Comparison of ENCODE assay signal across 1 fruit fly cellular context in genomic region chr3L:15566484-15566955, dm6.
A peak's percentile ranks its signal among the peaks of the same experiment; 100 is the strongest.
TF ChIP-seq lines count a peak whose summit lies in the region.

No protein-coding gene starts in this region.

TF ChIP-seq in whole organism, embryonic, 481 proteins besides CTCF, POLR2A, EP300 and RAD21 (continued from another document and continues in another):
- TF ChIP-seq Asciz (GFP tag; optimal IDR thresholded peaks at IDR 0.05; lab: Kevin White, UChicago) (peak; percentile 84), nerfin-1 (tag; optimal IDR thresholded peaks at IDR 0.05; lab: Kevin White, UChicago) (peak; percentile 72), Fer1 (GFP tag; optimal IDR thresholded peaks at IDR 0.05; lab: Kevin White, UChicago) (peak; percentile 90), cato (GFP tag; optimal IDR thresholded peaks at IDR 0.05; lab: Kevin White, UChicago; ENCODE audit: borderline replicate concordance) (no peak), knrl (GFP tag; IDR thresholded peaks at IDR 0.05; lab: Robert Waterston, UW; ENCODE audit: partially characterized antibody) (no peak), sna (GFP tag; IDR thresholded peaks at IDR 0.05; lab: Robert Waterston, UW; ENCODE audit: partially characterized antibody) (no peak), CG6813 (GFP tag; optimal IDR thresholded peaks at IDR 0.05; lab: Kevin White, UChicago) (peak; percentile 87), CG14965 (GFP tag; optimal IDR thresholded peaks at IDR 0.05; lab: Kevin White, UChicago; ENCODE audit: borderline replicate concordance) (no peak), CG14710 (tag; optimal IDR thresholded peaks at IDR 0.05; lab: Kevin White, UChicago) (peak; percentile 29), Blimp-1 (GFP tag; optimal IDR thresholded peaks at IDR 0.05; lab: Kevin White, UChicago) (no peak), Hr51 (GFP tag; optimal IDR thresholded peaks at IDR 0.05; lab: Kevin White, UChicago) (peak in 1 of 2 experiments; percentile 63), bowl (GFP tag; IDR thresholded peaks at IDR 0.05; lab: Robert Waterston, UW) (peak; percentile 36; the same call in 1 of the 2 replicates), nmo (GFP tag; optimal IDR thresholded peaks at IDR 0.05; lab: Kevin White, UChicago) (no peak), CG16863 (GFP tag; optimal IDR thresholded peaks at IDR 0.05; lab: Kevin White, UChicago) (peak; percentile 42), Antp (GFP tag; optimal IDR thresholded peaks at IDR 0.05; lab: Kevin White, UChicago) (no peak), CG17829 (tag; optimal IDR thresholded peaks at IDR 0.05; lab: Kevin White, UChicago) (peak; percentile 21), gfzf (GFP tag; optimal IDR thresholded peaks at IDR 0.05; lab: Kevin White, UChicago) (no peak), CG17612 (GFP tag; IDR thresholded peaks at IDR 0.05; lab: Robert Waterston, UW) (no peak), CG7839 (tag; optimal IDR thresholded peaks at IDR 0.05; lab: Kevin White, UChicago) (no peak), CG11560 (tag; IDR thresholded peaks at IDR 0.05; lab: Robert Waterston, UW) (no peak), CG11085 (GFP tag; IDR thresholded peaks at IDR 0.05; lab: Robert Waterston, UW) (no peak), Side (GFP tag; optimal IDR thresholded peaks at IDR 0.05; lab: Kevin White, UChicago) (no peak), pfk (GFP tag; optimal IDR thresholded peaks at IDR 0.05; lab: Kevin White, UChicago) (peak; percentile 89), stc (GFP tag; IDR thresholded peaks at IDR 0.05; lab: Robert Waterston, UW) (0 out of 2 replicates have a peak, but pooled peaks have one; percentile 17), Poxn (GFP tag; IDR thresholded peaks at IDR 0.05; lab: Robert Waterston, UW) (no peak), luna (GFP tag; optimal IDR thresholded peaks at IDR 0.05; lab: Kevin White, UChicago) (no peak), crc (GFP tag; optimal IDR thresholded peaks at IDR 0.05; lab: Kevin White, UChicago) (no peak), E2f1 (GFP tag; IDR thresholded peaks at IDR 0.05; lab: Robert Waterston, UW) (peak; percentile 57; the same call in 1 of the 2 replicates), kay (GFP tag; optimal IDR thresholded peaks at IDR 0.05; lab: Kevin White, UChicago) (no peak), CG11093 (GFP tag; IDR thresholded peaks at IDR 0.05; lab: Robert Waterston, UW) (0 out of 3 replicates have a peak, but pooled peaks have one; percentile 25), sr (GFP tag; IDR thresholded peaks at IDR 0.05; lab: Robert Waterston, UW) (no peak; the same call in 2 of the 3 replicates), jigr1 (GFP tag; IDR thresholded peaks at IDR 0.05; lab: Robert Waterston, UW) (no peak), Gsc (GFP tag; IDR thresholded peaks at IDR 0.05; lab: Robert Waterston, UW) (no peak), CG4360 (GFP tag; IDR thresholded peaks at IDR 0.05; lab: Robert Waterston, UW) (no peak; the same call in 1 of the 2 replicates), Fer3 (tag; optimal IDR thresholded peaks at IDR 0.05; lab: Kevin White, UChicago) (peak; percentile 73), Dll (GFP tag; IDR thresholded peaks at IDR 0.05; lab: Robert Waterston, UW; ENCODE audit: partially characterized antibody) (no peak), ken (GFP tag; IDR thresholded peaks at IDR 0.05; lab: Robert Waterston, UW) (no peak), rib (GFP tag; IDR thresholded peaks at IDR 0.05; lab: Robert Waterston, UW) (peak; percentile 88; the same call in 1 of the 2 replicates), CG18011 (GFP tag; optimal IDR thresholded peaks at IDR 0.05; lab: Kevin White, UChicago) (peak; percentile 48), croc (GFP tag; conservative IDR thresholded peaks at IDR 0.05; lab: Robert Waterston, UW) (no peak), B-H2 (GFP tag; optimal IDR thresholded peaks at IDR 0.05; lab: Kevin White, UChicago) (peak; percentile 75), Sox102F (GFP tag; optimal IDR thresholded peaks at IDR 0.05; lab: Kevin White, UChicago) (no peak), lmd (GFP tag; IDR thresholded peaks at IDR 0.05; lab: Robert Waterston, UW) (no peak; the same call in 1 of the 2 replicates), CG17912 (GFP tag; optimal IDR thresholded peaks at IDR 0.05; lab: Kevin White, UChicago) (peak; percentile 83), chif (GFP tag; optimal IDR thresholded peaks at IDR 0.05; lab: Kevin White, UChicago) (no peak), CG6683 (GFP tag; optimal IDR thresholded peaks at IDR 0.05; lab: Kevin White, UChicago) (peak; percentile 42), CG34376 (GFP tag; optimal IDR thresholded peaks at IDR 0.05; lab: Kevin White, UChicago) (peak; percentile 86), Dad (GFP tag; optimal IDR thresholded peaks at IDR 0.05; lab: Kevin White, UChicago) (peak; percentile 22), Nf-YC (tag; optimal IDR thresholded peaks at IDR 0.05; lab: Kevin White, UChicago) (no peak), Lim3 (GFP tag; IDR thresholded peaks at IDR 0.05; lab: Robert Waterston, UW) (no peak), fu2 (GFP tag; optimal IDR thresholded peaks at IDR 0.05; lab: Kevin White, UChicago) (peak; percentile 20), odd (GFP tag; optimal IDR thresholded peaks at IDR 0.05; lab: Kevin White, UChicago) (peak; percentile 90), usp (GFP tag; optimal IDR thresholded peaks at IDR 0.05; lab: Kevin White, UChicago) (no peak), schlank (tag; optimal IDR thresholded peaks at IDR 0.05; lab: Kevin White, UChicago) (peak; percentile 82), Usf (GFP tag; optimal IDR thresholded peaks at IDR 0.05; lab: Kevin White, UChicago) (no peak), HLH4C (GFP tag; IDR thresholded peaks at IDR 0.05; lab: Robert Waterston, UW; ENCODE audit: partially characterized antibody) (no peak), CG7786 (GFP tag; optimal IDR thresholded peaks at IDR 0.05; lab: Kevin White, UChicago) (no peak), corto (GFP tag; optimal IDR thresholded peaks at IDR 0.05; lab: Kevin White, UChicago) (no peak), exex (tag; optimal IDR thresholded peaks at IDR 0.05; lab: Kevin White, UChicago) (peak; percentile 69), Awh (GFP tag; IDR thresholded peaks at IDR 0.05; lab: Robert Waterston, UW) (peak; percentile 62), amos (GFP tag; IDR thresholded peaks at IDR 0.05; lab: Robert Waterston, UW; ENCODE audit: partially characterized antibody) (no peak), Kr (GFP tag; optimal IDR thresholded peaks at IDR 0.05; lab: Kevin White, UChicago) (peak; percentile 47), CG5180 (GFP tag; optimal IDR thresholded peaks at IDR 0.05; lab: Kevin White, UChicago) (peak; percentile 71), cad (GFP tag; optimal IDR thresholded peaks at IDR 0.05; lab: Kevin White, UChicago) (no peak), dmrt11E (tag; optimal IDR thresholded peaks at IDR 0.05; lab: Kevin White, UChicago) (peak; percentile 4), CG16779 (GFP tag; IDR thresholded peaks at IDR 0.05; lab: Robert Waterston, UW) (peak; percentile 22; the same call in 1 of the 2 replicates), CG6654 (GFP tag; optimal IDR thresholded peaks at IDR 0.05; lab: Kevin White, UChicago) (no peak), CG8089 (GFP tag; optimal IDR thresholded peaks at IDR 0.05; lab: Kevin White, UChicago) (peak; percentile 38), CG9876 (GFP tag; optimal IDR thresholded peaks at IDR 0.05; lab: Kevin White, UChicago) (no peak), CG10267 (tag; optimal IDR thresholded peaks at IDR 0.05; lab: Kevin White, UChicago) (no peak), CG2889 (GFP tag; IDR thresholded peaks at IDR 0.05; lab: Robert Waterston, UW) (no peak), CG1832 (GFP tag; optimal IDR thresholded peaks at IDR 0.05; lab: Kevin White, UChicago) (no peak), dysf (GFP tag; IDR thresholded peaks at IDR 0.05; lab: Robert Waterston, UW) (peak; percentile 47; the same call in 2 of the 3 replicates), p53 (GFP tag; optimal IDR thresholded peaks at IDR 0.05; lab: Kevin White, UChicago) (peak; percentile 11), Lhr (GFP tag; optimal IDR thresholded peaks at IDR 0.05; lab: Kevin White, UChicago) (peak; percentile 8), BtbVII (GFP tag; optimal IDR thresholded peaks at IDR 0.05; lab: Kevin White, UChicago) (peak; percentile 87), zfh2 (GFP tag; optimal IDR thresholded peaks at IDR 0.05; lab: Kevin White, UChicago) (no peak), Abd-B (GFP tag; optimal IDR thresholded peaks at IDR 0.05; lab: Kevin White, UChicago) (no peak), Six4 (GFP tag; optimal IDR thresholded peaks at IDR 0.05; lab: Kevin White, UChicago) (no peak), grn (GFP tag; optimal IDR thresholded peaks at IDR 0.05; lab: Kevin White, UChicago) (no peak), B-H1 (GFP tag; IDR thresholded peaks at IDR 0.05; lab: Robert Waterston, UW) (no peak; the same call in 2 of the 3 replicates), Max (GFP tag; optimal IDR thresholded peaks at IDR 0.05; lab: Kevin White, UChicago) (no peak), Opbp (GFP tag; IDR thresholded peaks at IDR 0.05; lab: Robert Waterston, UW; ENCODE audit: partially characterized antibody) (no peak), CG1792 (GFP tag; optimal IDR thresholded peaks at IDR 0.05; lab: Kevin White, UChicago) (peak; percentile 28), CG16815 (GFP tag; optimal IDR thresholded peaks at IDR 0.05; lab: Kevin White, UChicago) (no peak), Hand (GFP tag; optimal IDR thresholded peaks at IDR 0.05; lab: Kevin White, UChicago) (peak; percentile 76), ara (GFP tag; IDR thresholded peaks at IDR 0.05; lab: Robert Waterston, UW) (peak; percentile 31; the same call in 1 of the 2 replicates), btn (GFP tag; optimal IDR thresholded peaks at IDR 0.05; lab: Kevin White, UChicago) (peak; percentile 55), yki (optimal IDR thresholded peaks at IDR 0.05; lab: Kevin White, UChicago) (no peak), CHES-1-like (GFP tag; optimal IDR thresholded peaks at IDR 0.05; lab: Kevin White, UChicago) (peak; percentile 87), jing (GFP tag; optimal IDR thresholded peaks at IDR 0.05; lab: Kevin White, UChicago) (no peak), gro (GFP tag; optimal IDR thresholded peaks at IDR 0.05; lab: Kevin White, UChicago) (peak; percentile 60), CG7928 (GFP tag; optimal IDR thresholded peaks at IDR 0.05; lab: Kevin White, UChicago) (peak; percentile 57), trem (tag; optimal IDR thresholded peaks at IDR 0.05; lab: Kevin White, UChicago) (no peak), emc (GFP tag; optimal IDR thresholded peaks at IDR 0.05; lab: Kevin White, UChicago) (no peak), CG3847 (GFP tag; IDR thresholded peaks at IDR 0.05; lab: Robert Waterston, UW) (peak; percentile 47), pnt (GFP tag; optimal IDR thresholded peaks at IDR 0.05; lab: Kevin White, UChicago) (no peak), CkIIα-i1 (GFP tag; IDR thresholded peaks at IDR 0.05; lab: Robert Waterston, UW) (no peak), ab (GFP tag; optimal IDR thresholded peaks at IDR 0.05; lab: Kevin White, UChicago) (peak; percentile 8), stwl (tag; optimal IDR thresholded peaks at IDR 0.05; lab: Kevin White, UChicago) (no peak), slou (GFP tag; optimal IDR thresholded peaks at IDR 0.05; lab: Kevin White, UChicago) (no peak), inv (GFP tag; IDR thresholded peaks at IDR 0.05; lab: Robert Waterston, UW; ENCODE audit: partially characterized antibody) (no peak), Nf-YA (GFP tag; IDR thresholded peaks at IDR 0.05; lab: Robert Waterston, UW) (0 out of 2 replicates have a peak, but pooled peaks have one; percentile 45), HHEX (GFP tag; optimal IDR thresholded peaks at IDR 0.05; lab: Kevin White, UChicago) (peak; percentile 90), CG7271 (tag; optimal IDR thresholded peaks at IDR 0.05; lab: Kevin White, UChicago) (peak; percentile 49), Med (GFP tag; lab: Kevin White, UChicago) (peak; percentile 96), CG11247 (GFP tag; IDR thresholded peaks at IDR 0.05; lab: Robert Waterston, UW) (peak; percentile 53), CG6689 (GFP tag; IDR thresholded peaks at IDR 0.05; lab: Robert Waterston, UW) (peak; percentile 44; the same call in 1 of the 2 replicates), CG2129 (GFP tag; IDR thresholded peaks at IDR 0.05; lab: Robert Waterston, UW; ENCODE audit: partially characterized antibody) (no peak), CG3065 (GFP tag; optimal IDR thresholded peaks at IDR 0.05; lab: Kevin White, UChicago) (peak; percentile 38), CG8290 (GFP tag; optimal IDR thresholded peaks at IDR 0.05; lab: Kevin White, UChicago) (peak; percentile 22), CG8290 (tag; optimal IDR thresholded peaks at IDR 0.05; lab: Kevin White, UChicago) (no peak), slp2 (GFP tag; optimal IDR thresholded peaks at IDR 0.05; lab: Kevin White, UChicago) (peak; percentile 33), CG17802 (tag; optimal IDR thresholded peaks at IDR 0.05; lab: Kevin White, UChicago) (peak; percentile 39), CG14860 (GFP tag; IDR thresholded peaks at IDR 0.05; lab: Robert Waterston, UW; ENCODE audit: partially characterized antibody) (no peak), CG8924 (tag; optimal IDR thresholded peaks at IDR 0.05; lab: Kevin White, UChicago) (peak; percentile 64), CG13894 (tag; optimal IDR thresholded peaks at IDR 0.05; lab: Kevin White, UChicago) (no peak), MBD-R2 (GFP tag; IDR thresholded peaks at IDR 0.05; lab: Robert Waterston, UW) (peak; percentile 30; the same call in 1 of the 2 replicates), Pdp1 (GFP tag; optimal IDR thresholded peaks at IDR 0.05; lab: Kevin White, UChicago) (peak in 1 of 2 experiments; percentile 8), CG11696 (GFP tag; IDR thresholded peaks at IDR 0.05; lab: Robert Waterston, UW) (peak; percentile 52; the same call in 1 of the 2 replicates), Oaz (GFP tag; IDR thresholded peaks at IDR 0.05; lab: Robert Waterston, UW) (no peak), CG7987 (GFP tag; optimal IDR thresholded peaks at IDR 0.05; lab: Kevin White, UChicago) (peak; percentile 88), CG7963 (GFP tag; IDR thresholded peaks at IDR 0.05; lab: Robert Waterston, UW; ENCODE audit: partially characterized antibody) (no peak), cwo (GFP tag; optimal IDR thresholded peaks at IDR 0.05; lab: Kevin White, UChicago) (peak; percentile 78), CG12299 (tag; optimal IDR thresholded peaks at IDR 0.05; lab: Kevin White, UChicago) (peak; percentile 62), CG18599 (GFP tag; optimal IDR thresholded peaks at IDR 0.05; lab: Kevin White, UChicago) (peak; percentile 75), sc (optimal IDR thresholded peaks at IDR 0.05; lab: Kevin White, UChicago) (no peak), sc (GFP tag; optimal IDR thresholded peaks at IDR 0.05; lab: Kevin White, UChicago) (no peak), vvl (GFP tag; IDR thresholded peaks at IDR 0.05; lab: Robert Waterston, UW) (peak; percentile 69), CG4424 (GFP tag; optimal IDR thresholded peaks at IDR 0.05; lab: Kevin White, UChicago) (no peak), CG12769 (tag; optimal IDR thresholded peaks at IDR 0.05; lab: Kevin White, UChicago) (peak; percentile 96)
